Fruit fly (Drosophila melanogaster): ENCODE data around the gene CG31109.
A peak's percentile ranks its signal among the peaks of the same experiment; 100 is the strongest.

The CG31109 gene

DNA sequence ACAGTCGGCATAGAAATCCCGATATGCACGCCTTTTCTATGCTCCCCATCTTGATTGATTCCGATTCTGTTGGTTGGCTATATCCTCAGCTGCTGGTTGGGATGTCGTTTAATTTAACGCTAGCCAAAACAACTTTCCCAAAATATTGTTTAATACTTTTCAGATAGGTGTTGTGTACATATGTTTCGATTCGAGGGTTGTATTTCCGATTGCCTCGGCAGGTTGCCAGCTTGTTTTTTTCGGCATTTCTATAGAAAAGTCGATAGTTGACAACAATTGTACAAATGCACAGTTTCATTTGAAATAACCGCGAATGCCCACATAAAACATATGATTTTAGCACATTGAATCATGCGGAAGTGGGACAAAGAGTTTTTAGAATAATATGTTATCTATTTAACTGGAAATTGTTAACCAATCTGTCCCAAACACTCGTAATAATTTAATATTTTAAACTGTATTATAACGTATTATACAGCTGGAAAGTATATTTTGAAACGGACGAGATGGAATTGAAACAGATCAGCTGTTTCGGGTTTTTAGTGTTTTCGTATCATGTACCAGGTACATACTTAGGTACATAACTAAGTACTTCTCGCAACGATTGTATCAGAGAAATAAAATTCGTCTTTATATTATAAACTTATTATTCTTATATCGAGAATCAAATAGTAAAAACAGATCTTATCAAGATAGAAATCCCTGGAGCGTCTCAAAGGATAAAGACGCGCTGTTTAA, at the start of gene CG31109:
Gene CG31109, minus strand, starts transcription at position 203 of the 738 bp plus-strand sequence.
- TF ChIP-seq CG1620 (GFP tag; optimal IDR thresholded peaks at IDR 0.05), result peak; percentile 1
- TF ChIP-seq Mnt (GFP tag; optimal IDR thresholded peaks at IDR 0.05), result peak; percentile 42
- TF ChIP-seq CG11617 (GFP tag; optimal IDR thresholded peaks at IDR 0.05), result peak; percentile 23
- no peak for TF ChIP-seq cic (GFP tag; optimal IDR thresholded peaks at IDR 0.05)
- no peak for TF ChIP-seq ovo (GFP tag; optimal IDR thresholded peaks at IDR 0.05)
- peak; percentile 52 for TF ChIP-seq toe (GFP tag; optimal IDR thresholded peaks at IDR 0.05)
- TF ChIP-seq CG14711 (tag; optimal IDR thresholded peaks at IDR 0.05), result peak; percentile 43
- peak; percentile 88 for TF ChIP-seq kay (GFP tag; ENCODE audit: borderline replicate concordance)
- peak; percentile 7 for TF ChIP-seq Clk (GFP tag; optimal IDR thresholded peaks at IDR 0.05)
- TF ChIP-seq CG7101 (tag; optimal IDR thresholded peaks at IDR 0.05), result peak; percentile 15
- no peak for TF ChIP-seq cnc (optimal IDR thresholded peaks at IDR 0.05)
- TF ChIP-seq CG12768 (GFP tag; optimal IDR thresholded peaks at IDR 0.05), result no peak
- peak; percentile 38 for TF ChIP-seq Crg-1 (GFP tag; optimal IDR thresholded peaks at IDR 0.05)
- no peak for TF ChIP-seq CG33017 (tag; optimal IDR thresholded peaks at IDR 0.05)
- no peak for TF ChIP-seq CG7045 (GFP tag; optimal IDR thresholded peaks at IDR 0.05)
- no peak for TF ChIP-seq Hr96 (GFP tag; optimal IDR thresholded peaks at IDR 0.05)
- peak; percentile 32 for TF ChIP-seq pad (GFP tag; optimal IDR thresholded peaks at IDR 0.05)
- TF ChIP-seq tj (GFP tag; optimal IDR thresholded peaks at IDR 0.05), result peak; percentile 1
- no peak for TF ChIP-seq CG5204 (GFP tag; optimal IDR thresholded peaks at IDR 0.05)
- TF ChIP-seq bab1 (GFP tag; optimal IDR thresholded peaks at IDR 0.05), result peak; percentile 64

DNA sequence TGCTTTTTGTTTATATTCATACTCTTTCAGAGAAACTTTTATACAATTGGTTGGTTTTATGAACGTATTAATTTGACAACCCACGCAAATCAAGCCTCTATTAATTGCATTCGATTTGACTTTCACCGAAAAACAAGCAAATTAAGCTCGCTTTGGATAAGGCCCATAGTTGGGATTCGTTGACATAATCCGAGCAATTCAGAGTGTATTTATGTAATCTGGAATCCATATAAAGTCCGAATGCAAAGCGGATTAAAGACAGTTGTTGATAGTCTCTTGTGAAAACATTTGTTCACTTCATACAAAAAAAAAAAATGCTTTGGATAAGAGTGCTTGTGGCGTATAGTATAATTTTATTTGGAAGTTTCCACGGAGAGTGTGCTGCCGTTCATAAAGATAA, 47.8 kb upstream of the CG31109 start, which contains the start of gene CG45095:
Gene CG45095, plus strand, starts transcription at position 301 of the 400 bp plus-strand sequence.
- TF ChIP-seq Clk (GFP tag; optimal IDR thresholded peaks at IDR 0.05), result no peak
- no peak for TF ChIP-seq toe (GFP tag; optimal IDR thresholded peaks at IDR 0.05)
- TF ChIP-seq CG11617 (GFP tag; optimal IDR thresholded peaks at IDR 0.05), result no peak
- no peak for TF ChIP-seq Hr96 (GFP tag; optimal IDR thresholded peaks at IDR 0.05)
- no peak for TF ChIP-seq CG33017 (tag; optimal IDR thresholded peaks at IDR 0.05)
- TF ChIP-seq Mnt (GFP tag; optimal IDR thresholded peaks at IDR 0.05), result no peak
- TF ChIP-seq cic (GFP tag; optimal IDR thresholded peaks at IDR 0.05), result no peak
- no peak for TF ChIP-seq CG7045 (GFP tag; optimal IDR thresholded peaks at IDR 0.05)
- TF ChIP-seq CG7101 (tag; optimal IDR thresholded peaks at IDR 0.05), result no peak
- no peak for TF ChIP-seq CG1620 (GFP tag; optimal IDR thresholded peaks at IDR 0.05)
- TF ChIP-seq pad (GFP tag; optimal IDR thresholded peaks at IDR 0.05), result no peak
- no peak for TF ChIP-seq tj (GFP tag; optimal IDR thresholded peaks at IDR 0.05)
- no peak for TF ChIP-seq CG5204 (GFP tag; optimal IDR thresholded peaks at IDR 0.05)
- TF ChIP-seq Crg-1 (GFP tag; optimal IDR thresholded peaks at IDR 0.05), result no peak
- no peak for TF ChIP-seq bab1 (GFP tag; optimal IDR thresholded peaks at IDR 0.05)
- no peak for TF ChIP-seq ovo (GFP tag; optimal IDR thresholded peaks at IDR 0.05)
- no peak for TF ChIP-seq CG14711 (tag; optimal IDR thresholded peaks at IDR 0.05)
- no peak for TF ChIP-seq cnc (optimal IDR thresholded peaks at IDR 0.05)

dm6 chr3R:25097486-25097885, 43.0 kb upstream of the CG31109 start, which contains the start of the genes CG33095 and CG33096:
TSS of gene CG33095 (plus strand) at chr3R:25097672.
TSS of gene CG33096 (plus strand) at chr3R:25097672.
- TF ChIP-seq CG1620 (GFP tag; optimal IDR thresholded peaks at IDR 0.05), result peak; percentile 21
- TF ChIP-seq CG11617 (GFP tag; optimal IDR thresholded peaks at IDR 0.05), result no peak

DNA sequence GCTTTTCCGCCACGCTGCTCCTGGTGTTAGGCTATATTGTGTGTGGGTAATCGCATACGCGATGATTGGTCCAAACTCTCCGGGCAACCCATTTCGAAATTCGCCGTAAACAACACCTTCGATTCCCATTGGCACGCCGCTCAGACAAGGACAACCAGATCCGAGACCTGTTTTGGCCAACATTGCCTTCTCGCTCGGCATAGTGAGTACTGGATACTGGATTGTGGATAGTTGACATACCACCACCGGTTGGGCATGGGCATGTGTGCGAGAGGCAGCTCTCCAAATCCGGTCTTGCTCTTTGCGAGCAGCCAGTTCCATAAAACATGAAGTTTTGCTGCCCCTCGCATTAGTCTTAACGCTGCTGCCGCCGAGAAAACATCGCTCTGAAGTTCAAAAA, 40.2 kb upstream of the CG31109 start, which contains the start of gene fd96Cb:
Gene fd96Cb, plus strand, starts transcription at position 374 of the 400 bp plus-strand sequence.
- TF ChIP-seq Hr96 (GFP tag; optimal IDR thresholded peaks at IDR 0.05), result no peak
- no peak for TF ChIP-seq toe (GFP tag; optimal IDR thresholded peaks at IDR 0.05)
- TF ChIP-seq cnc (optimal IDR thresholded peaks at IDR 0.05), result no peak
- no peak for TF ChIP-seq bab1 (GFP tag; optimal IDR thresholded peaks at IDR 0.05)
- no peak for TF ChIP-seq Clk (GFP tag; optimal IDR thresholded peaks at IDR 0.05)
- no peak for TF ChIP-seq CG7045 (GFP tag; optimal IDR thresholded peaks at IDR 0.05)
- no peak for TF ChIP-seq CG12768 (GFP tag; optimal IDR thresholded peaks at IDR 0.05)
- no peak for TF ChIP-seq tj (GFP tag; optimal IDR thresholded peaks at IDR 0.05)
- no peak for TF ChIP-seq ovo (GFP tag; optimal IDR thresholded peaks at IDR 0.05)
- TF ChIP-seq CG5204 (GFP tag; optimal IDR thresholded peaks at IDR 0.05), result no peak
- TF ChIP-seq CG1620 (GFP tag; optimal IDR thresholded peaks at IDR 0.05), result no peak
- TF ChIP-seq kay (GFP tag; ENCODE audit: borderline replicate concordance), result no peak
- TF ChIP-seq cic (GFP tag; optimal IDR thresholded peaks at IDR 0.05), result no peak
- TF ChIP-seq Mnt (GFP tag; optimal IDR thresholded peaks at IDR 0.05), result no peak
- no peak for TF ChIP-seq CG11617 (GFP tag; optimal IDR thresholded peaks at IDR 0.05)

- TF ChIP-seq tj (GFP tag; optimal IDR thresholded peaks at IDR 0.05), result no peak
- no peak for TF ChIP-seq cnc (optimal IDR thresholded peaks at IDR 0.05)
- no peak for TF ChIP-seq CG5204 (GFP tag; optimal IDR thresholded peaks at IDR 0.05)
- no peak for TF ChIP-seq ovo (GFP tag; optimal IDR thresholded peaks at IDR 0.05)
- no peak for TF ChIP-seq Mnt (GFP tag; optimal IDR thresholded peaks at IDR 0.05)
- no peak for TF ChIP-seq Hr96 (GFP tag; optimal IDR thresholded peaks at IDR 0.05)
- TF ChIP-seq kay (GFP tag; ENCODE audit: borderline replicate concordance), result no peak
- TF ChIP-seq pad (GFP tag; optimal IDR thresholded peaks at IDR 0.05), result no peak
- TF ChIP-seq CG7045 (GFP tag; optimal IDR thresholded peaks at IDR 0.05), result no peak
- TF ChIP-seq cic (GFP tag; optimal IDR thresholded peaks at IDR 0.05), result no peak
- no peak for TF ChIP-seq Clk (GFP tag; optimal IDR thresholded peaks at IDR 0.05)
- TF ChIP-seq CG11617 (GFP tag; optimal IDR thresholded peaks at IDR 0.05), result no peak
- TF ChIP-seq bab1 (GFP tag; optimal IDR thresholded peaks at IDR 0.05), result no peak
- no peak for TF ChIP-seq CG12768 (GFP tag; optimal IDR thresholded peaks at IDR 0.05)
- TF ChIP-seq CG14711 (tag; optimal IDR thresholded peaks at IDR 0.05), result no peak
Observed at dm6 chr3R:25082348-25082747, 27.9 kb upstream of the CG31109 start, which contains the start of gene fd96Ca. TSS of gene fd96Ca (plus strand) at chr3R:25082684.

- TF ChIP-seq pad (GFP tag; optimal IDR thresholded peaks at IDR 0.05) (peak; percentile 2), CG12768 (GFP tag; optimal IDR thresholded peaks at IDR 0.05) (no peak)
Observed at dm6 chr3R:25080446-25080845, 26.0 kb upstream of the CG31109 start.
